Worm (Caenorhabditis elegans): ENCODE measurements around the gene clec-212.

ce11 chrV:7603404-7603803 lies 33.2 kb upstream of the clec-212 start, which contains the start of gene C50E3.11:
- TF ChIP-seq ztf-11 (tag; optimal IDR thresholded peaks at IDR 0.05) (no peak), pax-3 (tag; optimal IDR thresholded peaks at IDR 0.05) (no peak), egl-27 (tag; optimal IDR thresholded peaks at IDR 0.05) (no peak), dpl-1 (GFP tag; optimal IDR thresholded peaks at IDR 0.05) (no peak), C04F5.9 (tag; optimal IDR thresholded peaks at IDR 0.05) (no peak), ztf-4 (tag; optimal IDR thresholded peaks at IDR 0.05) (no peak), lin-39 (tag; optimal IDR thresholded peaks at IDR 0.05) (no peak), nhr-47 (tag; optimal IDR thresholded peaks at IDR 0.05) (no peak), sup-37 (GFP tag; optimal IDR thresholded peaks at IDR 0.05) (no peak), skn-1 (tag; optimal IDR thresholded peaks at IDR 0.05) (no peak), blmp-1 (tag; optimal IDR thresholded peaks at IDR 0.05) (no peak), jun-1 (tag; optimal IDR thresholded peaks at IDR 0.05) (no peak), unc-62 (GFP tag; optimal IDR thresholded peaks at IDR 0.05) (no peak)
